Worm (Caenorhabditis elegans) whole organism, young adult: Measurements from ENCODE around the gene scyl-1.

Source experiments
- B0019.2 ChIP-seq: fragments of 200-800 bp; sonication (Bioruptor generic); conservative IDR thresholded peaks from 2 replicates; pipeline ENCODE4 v1.3.6; 2022; ENCODE audit warnings: missing genetic modification reagents, missing genetic modification characterization, missing compliant biosample characterization
- B0035.1 ChIP-seq: sonication (generic microtip); optimal IDR thresholded peaks from 2 replicates; lab custom pipeline; 2016; ENCODE audit warnings: missing genetic modification characterization, mild to moderate bottlenecking, missing compliant biosample characterization, missing genotype, missing genetic modification reagents
- C17E4.6 ChIP-seq: fragments of 200-800 bp; sonication (Bioruptor generic); IDR thresholded peaks from 2 replicates; pipeline ENCODE4 v1.3.6; 2022; ENCODE audit warnings: missing genetic modification reagents, missing genetic modification characterization, missing compliant biosample characterization
- F37B4.10 ChIP-seq: fragments of 200-800 bp; sonication (Bioruptor generic); IDR thresholded peaks from 2 replicates; pipeline ENCODE4 v1.3.6; 2022; ENCODE audit warnings: missing genetic modification characterization, missing compliant biosample characterization
- F52B5.7 ChIP-seq: sonication (generic microtip); optimal IDR thresholded peaks from 2 replicates; lab custom pipeline; 2016; ENCODE audit warnings: mild to moderate bottlenecking, missing genetic modification characterization, missing compliant biosample characterization
- F57C9.4 ChIP-seq: sonication (generic microtip); optimal IDR thresholded peaks from 2 replicates; lab custom pipeline; 2017; ENCODE audit warnings: mild to moderate bottlenecking, missing genetic modification characterization, missing compliant biosample characterization
- Y53G8AR.9 ChIP-seq: fragments of 200-800 bp; sonication (Bioruptor generic); conservative IDR thresholded peaks from 2 replicates; pipeline ENCODE4 v1.3.6; 2022; ENCODE audit warnings: missing genetic modification reagents, missing genetic modification characterization, missing compliant biosample characterization
- Y95B8A.8 ChIP-seq: fragments of 200-800 bp; sonication (Bioruptor generic); IDR thresholded peaks from 2 replicates; pipeline ENCODE4 v1.3.6; 2022; ENCODE audit warnings: missing genetic modification reagents, missing genetic modification characterization, missing compliant biosample characterization
- ZK185.1 ChIP-seq: sonication (generic microtip); optimal IDR thresholded peaks from 2 replicates; lab custom pipeline; 2016; ENCODE audit warnings: mild to moderate bottlenecking, missing genetic modification characterization, missing compliant biosample characterization; ENCODE audit not compliant: poor library complexity, severe bottlenecking
- aptf-3 ChIP-seq: fragments of 200-800 bp; sonication (Bioruptor generic); IDR thresholded peaks from 2 replicates; pipeline ENCODE4 v1.3.6; 2022; ENCODE audit warnings: missing genetic modification characterization, missing compliant biosample characterization
- atf-7 ChIP-seq: sonication (generic microtip); optimal IDR thresholded peaks from 2 replicates; lab custom pipeline; 2017; ENCODE audit warnings: mild to moderate bottlenecking, missing genetic modification characterization, missing compliant biosample characterization
- attf-3 ChIP-seq: fragments of 200-800 bp; sonication (Bioruptor generic); conservative IDR thresholded peaks from 2 replicates; pipeline ENCODE4 v1.3.6; 2022; ENCODE audit warnings: missing genetic modification reagents, missing genetic modification characterization, missing compliant biosample characterization
- attf-5 ChIP-seq: fragments of 200-800 bp; sonication (Bioruptor generic); optimal IDR thresholded peaks from 2 replicates; lab custom pipeline; 2018; ENCODE audit warnings: mild to moderate bottlenecking, missing genetic modification characterization, missing compliant biosample characterization
- ceh-40 ChIP-seq: fragments of 200-800 bp; sonication (Bioruptor generic); IDR thresholded peaks from 2 replicates; pipeline ENCODE4 v1.3.6; 2022; ENCODE audit warnings: missing genetic modification characterization, missing compliant biosample characterization
- dox-1 ChIP-seq: fragments of 200-800 bp; sonication (Bioruptor generic); IDR thresholded peaks from 2 replicates; pipeline ENCODE4 v1.3.6; 2022; ENCODE audit warnings: missing genetic modification reagents, missing genetic modification characterization, missing compliant biosample characterization
- efl-1 ChIP-seq: fragments of 150-350 bp; optimal IDR thresholded peaks from 2 replicates; lab custom pipeline; 2014; ENCODE audit warnings: missing biosample characterization, missing genetic modification reagents, missing genetic modification characterization
- fkh-3 ChIP-seq: sonication (generic microtip); optimal IDR thresholded peaks from 2 replicates; lab custom pipeline; 2016; ENCODE audit warnings: mild to moderate bottlenecking, missing genetic modification characterization, missing compliant biosample characterization
- hrde-1 ChIP-seq: sonication (generic microtip); optimal IDR thresholded peaks from 2 replicates; lab custom pipeline; 2016; ENCODE audit warnings: missing genetic modification characterization, mild to moderate bottlenecking, missing compliant biosample characterization, moderate library complexity, missing genotype, missing genetic modification reagents, borderline replicate concordance
- let-526 ChIP-seq: fragments of 200-800 bp; sonication (Bioruptor generic); IDR thresholded peaks from 2 replicates; pipeline ENCODE4 v1.3.6; 2022; ENCODE audit warnings: missing genetic modification reagents, missing genetic modification characterization, missing compliant biosample characterization
- lin-35 ChIP-seq, 3 experiments: fragments of 150-350 bp in 2 of 3; sonication (generic microtip) in 1 of 3; optimal IDR thresholded peaks; 2 replicates each; lab custom pipeline; 2014 to 2018; ENCODE audit warnings: missing biosample characterization in 3 of 3, missing genetic modification characterization in 3 of 3, missing genetic modification reagents in 3 of 3
- lin-54 ChIP-seq: fragments of 200-800 bp; sonication (Bioruptor generic); optimal IDR thresholded peaks from 2 replicates; lab custom pipeline; 2018; ENCODE audit warnings: mild to moderate bottlenecking, missing genetic modification characterization, missing compliant biosample characterization
- madf-8 ChIP-seq: fragments of 200-800 bp; sonication (Bioruptor generic); conservative IDR thresholded peaks from 2 replicates; pipeline ENCODE4 v1.3.6; 2022; ENCODE audit warnings: missing genetic modification reagents, missing genetic modification characterization, missing compliant biosample characterization
- mel-28 ChIP-seq: sonication (generic microtip); optimal IDR thresholded peaks from 2 replicates; lab custom pipeline; 2016; ENCODE audit warnings: borderline replicate concordance, mild to moderate bottlenecking, missing genetic modification characterization, missing compliant biosample characterization
- nfya-1 ChIP-seq: sonication (generic microtip); optimal IDR thresholded peaks from 2 replicates; lab custom pipeline; 2017; ENCODE audit warnings: antibody characterized with exemption, missing compliant biosample characterization, missing genetic modification characterization, borderline replicate concordance; ENCODE audit not compliant: insufficient read depth
- nfyb-1 ChIP-seq: fragments of 200-800 bp; sonication (Bioruptor generic); IDR thresholded peaks from 2 replicates; pipeline ENCODE4 v1.3.6; 2022; ENCODE audit warnings: missing genetic modification reagents, missing genetic modification characterization, missing compliant biosample characterization
- nhr-120 ChIP-seq: fragments of 200-800 bp; sonication (Bioruptor generic); IDR thresholded peaks from 2 replicates; pipeline ENCODE4 v1.3.6; 2022; ENCODE audit warnings: missing genetic modification characterization, missing compliant biosample characterization
- nhr-179 ChIP-seq: sonication (generic microtip); optimal IDR thresholded peaks from 2 replicates; lab custom pipeline; 2016; ENCODE audit warnings: mild to moderate bottlenecking, missing genetic modification characterization, missing compliant biosample characterization
- nhr-27 ChIP-seq: fragments of 200-800 bp; sonication (Bioruptor generic); optimal IDR thresholded peaks from 2 replicates; lab custom pipeline; 2018; ENCODE audit warnings: mild to moderate bottlenecking, missing genetic modification characterization, moderate library complexity, missing compliant biosample characterization
- nhr-80 ChIP-seq: sonication (generic microtip); optimal IDR thresholded peaks from 2 replicates; lab custom pipeline; 2016; ENCODE audit warnings: missing genetic modification characterization, missing compliant biosample characterization
- pbrm-1 ChIP-seq: fragments of 200-800 bp; sonication (Bioruptor generic); IDR thresholded peaks from 2 replicates; pipeline ENCODE4 v1.3.6; 2022; ENCODE audit warnings: missing genetic modification reagents, missing genetic modification characterization, missing compliant biosample characterization
- repo-1 ChIP-seq: sonication (generic microtip); optimal IDR thresholded peaks from 2 replicates; lab custom pipeline; 2017; ENCODE audit warnings: mild to moderate bottlenecking, missing genetic modification characterization, missing compliant biosample characterization
- rpc-1 ChIP-seq, 2 experiments: fragments of 150-350 bp in 1 of 2; sonication (generic microtip) in 1 of 2; optimal IDR thresholded peaks; 2 replicates each; lab custom pipeline; 2014 to 2018; ENCODE audit warnings: missing biosample characterization in 1 of 2, missing genetic modification characterization in 1 of 2, missing genetic modification reagents in 1 of 2, missing genotype in 1 of 2
- sdz-38 ChIP-seq: sonication (generic microtip); optimal IDR thresholded peaks from 2 replicates; lab custom pipeline; 2016; ENCODE audit warnings: missing genotype, missing genetic modification characterization, missing compliant biosample characterization
- snpc-1.1 ChIP-seq: sonication (generic microtip); optimal IDR thresholded peaks from 2 replicates; lab custom pipeline; 2017; ENCODE audit warnings: missing genetic modification characterization, mild to moderate bottlenecking, missing compliant biosample characterization, antibody characterized with exemption, moderate library complexity, missing genotype, missing genetic modification reagents; ENCODE audit not compliant: insufficient read depth
- tbp1 ChIP-seq: fragments of 200-800 bp; sonication (Bioruptor generic); optimal IDR thresholded peaks from 2 replicates; lab custom pipeline; 2018; ENCODE audit warnings: mild to moderate bottlenecking, missing genetic modification characterization, missing compliant biosample characterization
- xnd-1 ChIP-seq: sonication (generic microtip); optimal IDR thresholded peaks from 2 replicates; lab custom pipeline; 2016; ENCODE audit warnings: missing genotype, missing genetic modification reagents, missing genetic modification characterization, missing compliant biosample characterization
- zim-3 ChIP-seq: sonication (generic microtip); optimal IDR thresholded peaks from 2 replicates; lab custom pipeline; 2017; ENCODE audit warnings: mild to moderate bottlenecking, missing genetic modification characterization, moderate library complexity, missing compliant biosample characterization
- ztf-18 ChIP-seq: sonication (generic microtip); optimal IDR thresholded peaks from 2 replicates; lab custom pipeline; 2016; ENCODE audit warnings: missing genotype, mild to moderate bottlenecking, missing genetic modification characterization, missing compliant biosample characterization
- ztf-22 ChIP-seq: fragments of 200-800 bp; sonication (Bioruptor generic); optimal IDR thresholded peaks from 2 replicates; lab custom pipeline; 2018; ENCODE audit warnings: mild to moderate bottlenecking, missing genetic modification characterization, moderate library complexity, missing compliant biosample characterization
- ztf-25 ChIP-seq: fragments of 200-800 bp; sonication (Bioruptor generic); IDR thresholded peaks from 2 replicates; pipeline ENCODE4 v1.3.6; 2022; ENCODE audit warnings: missing genetic modification reagents, missing genetic modification characterization, missing compliant biosample characterization
- ztf-3 ChIP-seq: fragments of 200-800 bp; sonication (Bioruptor generic); optimal IDR thresholded peaks from 2 replicates; lab custom pipeline; 2018; ENCODE audit warnings: mild to moderate bottlenecking, missing genetic modification characterization, missing compliant biosample characterization

The scyl-1 gene

DNA sequence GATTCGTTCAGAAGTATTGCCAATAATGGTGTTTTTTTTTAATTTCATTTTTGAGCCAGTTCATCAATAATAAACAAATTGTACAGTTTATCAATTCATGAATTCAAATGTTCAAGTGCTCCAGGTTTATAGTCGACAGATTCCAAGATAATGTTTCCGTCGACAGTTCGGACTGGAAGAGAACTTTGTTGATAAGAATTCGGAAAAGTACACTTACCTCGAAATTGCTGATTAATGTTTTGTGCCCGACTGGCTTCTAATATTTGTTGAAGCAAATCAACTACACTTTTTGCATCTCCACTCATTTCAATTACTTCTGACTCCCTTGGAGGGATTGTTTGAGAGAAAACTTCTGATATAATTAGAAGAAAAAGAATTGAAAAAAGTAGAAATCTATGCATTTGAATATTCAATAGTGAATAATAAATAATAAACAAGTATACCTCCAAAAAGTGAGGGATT lies 7.7 kb upstream of the scyl-1 start, which contains the start of gene W07G4.8:
Gene W07G4.8, minus strand, starts transcription at position 412 of the 462 bp plus-strand sequence.
- no peak for TF ChIP-seq repo-1 (tag; lab: Kevin White, UChicago)
- TF ChIP-seq ZK185.1, result peak; percentile 26
- no peak for TF ChIP-seq B0019.2 (GFP tag; lab: Robert Waterston, UW)
- peak; percentile 83 for TF ChIP-seq nhr-80
- no peak for TF ChIP-seq F52B5.7 (tag; lab: Kevin White, UChicago)

DNA sequence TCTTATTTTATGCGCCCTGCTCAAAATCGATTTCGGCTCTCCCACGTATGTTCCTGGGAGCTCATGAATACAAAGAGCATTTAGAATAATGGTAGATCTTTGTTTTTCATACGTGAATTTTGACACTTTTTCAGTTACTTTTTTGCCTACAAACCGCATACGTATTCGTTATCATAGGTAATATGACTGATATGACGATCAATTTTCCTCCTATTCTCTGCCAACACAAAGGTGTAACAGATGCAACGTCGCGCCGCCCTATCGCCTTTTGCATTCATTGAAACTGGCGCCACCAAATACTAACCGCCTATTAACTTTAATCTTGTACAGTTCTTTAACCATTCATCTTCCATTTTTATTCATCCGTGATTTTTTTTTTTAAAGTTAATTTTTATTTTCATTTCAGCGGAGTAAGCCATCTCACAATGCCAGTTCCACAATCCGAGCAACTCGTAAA lies 6.1 kb upstream of the scyl-1 start, which contains the start of gene W07G4.5:
Gene W07G4.5, plus strand, starts transcription at position 407 of the 457 bp plus-strand sequence.
- TF ChIP-seq nhr-80, result peak; percentile 73
- no peak for TF ChIP-seq nhr-179
- TF ChIP-seq madf-8 (GFP tag; lab: Robert Waterston, UW), result no peak
- no peak for TF ChIP-seq ztf-22 (GFP tag; lab: Kevin White, UChicago)
- TF ChIP-seq tbp1, result no peak
- peak; percentile 32 for TF ChIP-seq attf-5 (GFP tag; lab: Kevin White, UChicago)
- no peak for TF ChIP-seq lin-35 (GFP tag; optimal IDR thresholded peaks at IDR 0.05; lab: Kevin White, UChicago)
- TF ChIP-seq dox-1 (GFP tag; lab: Robert Waterston, UW), result peak; percentile 31; the same call in 1 of the 2 replicates
- TF ChIP-seq Y53G8AR.9, result 0 out of 2 replicates have a peak, but pooled peaks have one; percentile 20
- TF ChIP-seq snpc-1.1 (tag; lab: Kevin White, UChicago), result no peak
- TF ChIP-seq F37B4.10 (GFP tag; lab: Robert Waterston, UW), result no peak
- TF ChIP-seq let-526, result no peak
- no peak for TF ChIP-seq ztf-25 (GFP tag; lab: Robert Waterston, UW)
- TF ChIP-seq atf-7, result peak; percentile 16
- TF ChIP-seq zim-3 (tag; lab: Kevin White, UChicago), result no peak
- no peak for TF ChIP-seq nhr-27 (tag; lab: Kevin White, UChicago)

DNA sequence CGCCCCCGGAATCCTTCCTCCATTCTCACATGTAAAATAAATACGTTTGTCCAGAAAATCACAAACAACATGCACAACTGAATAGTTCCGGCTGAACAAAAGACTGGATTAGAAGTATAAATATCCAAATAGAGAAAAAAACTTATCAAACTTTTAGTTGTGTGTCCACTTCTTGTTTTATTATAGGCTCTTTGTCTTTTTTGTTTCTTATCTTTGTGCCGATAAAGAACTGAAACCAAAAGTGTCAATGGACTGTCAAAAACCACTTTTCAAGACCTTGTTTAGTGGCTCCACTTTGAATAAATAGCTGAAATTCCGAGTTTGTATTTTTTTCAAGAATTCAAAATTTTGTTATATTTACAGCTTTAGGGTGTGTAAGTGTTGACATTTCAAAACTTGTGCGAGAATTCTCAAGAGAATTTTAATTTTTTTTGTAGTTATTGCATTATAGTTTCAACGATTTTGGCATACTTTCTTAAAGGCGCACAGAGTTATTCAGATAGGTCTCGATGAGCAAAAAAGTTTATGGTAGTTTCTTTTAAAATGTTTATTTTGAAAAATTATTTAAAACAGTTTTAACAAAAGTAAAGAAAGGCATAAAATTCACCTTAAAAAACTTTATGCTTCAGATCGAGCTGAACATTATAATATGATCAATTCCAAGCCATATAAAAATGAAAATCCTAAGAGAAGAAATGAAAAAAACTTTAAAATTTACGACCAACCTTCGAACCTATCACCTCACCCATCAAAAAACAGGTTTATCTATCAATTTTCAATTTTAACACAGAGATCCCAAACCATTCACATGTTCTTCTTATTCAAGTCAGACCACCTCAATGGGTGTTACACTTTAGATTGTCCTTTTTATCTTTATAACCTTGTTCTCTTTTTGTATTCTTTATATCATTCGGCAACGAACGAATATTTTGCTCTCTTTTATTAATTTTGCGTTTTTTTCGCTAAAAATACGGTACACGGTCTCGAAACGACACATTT lies 4.9 kb upstream of the scyl-1 start:
- TF ChIP-seq hrde-1 (tag; lab: Kevin White, UChicago) (no peak), let-526 (0 out of 2 replicates have a peak, but pooled peaks have one; percentile 22), madf-8 (GFP tag; lab: Robert Waterston, UW) (no peak), C17E4.6 (no peak), pbrm-1 (GFP tag; lab: Robert Waterston, UW) (no peak), ztf-22 (GFP tag; lab: Kevin White, UChicago) (no peak), ztf-25 (GFP tag; lab: Robert Waterston, UW) (no peak), ztf-18 (tag; lab: Kevin White, UChicago) (no peak), Y95B8A.8 (GFP tag; lab: Robert Waterston, UW) (no peak), ceh-40 (GFP tag; lab: Robert Waterston, UW) (no peak), B0035.1 (tag; lab: Kevin White, UChicago) (peak; percentile 44), mel-28 (tag; lab: Kevin White, UChicago) (no peak), nhr-120 (no peak), nfya-1 (tag; lab: Kevin White, UChicago) (no peak), rpc-1 (optimal IDR thresholded peaks at IDR 0.05; lab: Kevin White, UChicago) (no peak), rpc-1 (tag; optimal IDR thresholded peaks at IDR 0.05; lab: Kevin White, UChicago) (no peak), attf-3 (no peak), ZK185.1 (no peak), fkh-3 (tag; lab: Kevin White, UChicago) (no peak), ztf-3 (GFP tag; lab: Kevin White, UChicago) (no peak), aptf-3 (no peak), dox-1 (GFP tag; lab: Robert Waterston, UW) (0 out of 2 replicates have a peak, but pooled peaks have one; percentile 15), efl-1 (GFP tag; lab: Kevin White, UChicago) (no peak), xnd-1 (no peak), lin-35 (GFP tag; optimal IDR thresholded peaks at IDR 0.05; lab: Kevin White, UChicago) (no peak), lin-54 (GFP tag; lab: Kevin White, UChicago) (peak; percentile 24), nfyb-1 (GFP tag; lab: Robert Waterston, UW) (0 out of 2 replicates have a peak, but pooled peaks have one; percentile 14), tbp1 (peak; percentile 33), sdz-38 (tag; lab: Kevin White, UChicago) (no peak), F57C9.4 (no peak)
